Fruit fly (Drosophila melanogaster) whole organism, pupa: Measurements from ENCODE around the gene koko.
A peak's percentile ranks its signal among the peaks of the same experiment; 100 is the strongest.

Experiments used
- CG10348 ChIP-seq: fragments of 200-800 bp; sonication (Bioruptor generic); IDR thresholded peaks from 2 replicates; pipeline ENCODE4 v1.3.6; 2022; ENCODE audit warnings: missing biosample characterization, missing genetic modification characterization
- CG12605 ChIP-seq: fragments of 200-800 bp; sonication (Bioruptor generic); IDR thresholded peaks from 2 replicates; pipeline ENCODE4 v1.3.6; 2022; ENCODE audit warnings: missing biosample characterization, missing genetic modification characterization
- CG13204 ChIP-seq: fragments of 200-800 bp; sonication (Bioruptor generic); optimal IDR thresholded peaks from 2 replicates; lab custom pipeline; 2018; ENCODE audit warnings: missing biosample characterization, mild to moderate bottlenecking, missing genetic modification characterization, moderate library complexity
- CG14655 ChIP-seq: fragments of 200-800 bp; sonication (Bioruptor generic); optimal IDR thresholded peaks from 3 replicates; lab custom pipeline; 2017; ENCODE audit warnings: mild to moderate bottlenecking, missing biosample characterization, missing genetic modification reagents, missing genetic modification characterization
- CG15710 ChIP-seq: fragments of 200-800 bp; sonication (Bioruptor generic); optimal IDR thresholded peaks from 2 replicates; lab custom pipeline; 2018; ENCODE audit warnings: missing biosample characterization, mild to moderate bottlenecking, missing genetic modification characterization, moderate library complexity
- CG17806 ChIP-seq: fragments of 200-800 bp; sonication (Bioruptor generic); optimal IDR thresholded peaks from 2 replicates; lab custom pipeline; 2018; ENCODE audit warnings: missing biosample characterization, mild to moderate bottlenecking, missing genetic modification characterization, moderate library complexity
- CG32121 ChIP-seq: fragments of 200-800 bp; sonication (Bioruptor generic); IDR thresholded peaks from 2 replicates; pipeline ENCODE4 v1.3.6; 2022; ENCODE audit warnings: missing biosample characterization, missing genetic modification characterization
- CG34367 ChIP-seq: fragments of 200-800 bp; sonication (Bioruptor generic); optimal IDR thresholded peaks from 2 replicates; lab custom pipeline; 2018; ENCODE audit warnings: missing biosample characterization, mild to moderate bottlenecking, missing genetic modification characterization
- CG4496 ChIP-seq: fragments of 200-800 bp; sonication (Bioruptor generic); IDR thresholded peaks from 3 replicates; pipeline ENCODE4 v1.3.6; 2022; ENCODE audit warnings: missing biosample characterization, missing genetic modification characterization
- CG8159 ChIP-seq: fragments of 200-800 bp; sonication (Bioruptor generic); optimal IDR thresholded peaks from 3 replicates; lab custom pipeline; 2018; ENCODE audit warnings: missing biosample characterization, mild to moderate bottlenecking, missing genetic modification characterization, moderate library complexity
- CG8301 ChIP-seq: fragments of 200-800 bp; sonication (Bioruptor generic); optimal IDR thresholded peaks from 2 replicates; lab custom pipeline; 2018; ENCODE audit warnings: missing biosample characterization, mild to moderate bottlenecking, missing genetic modification characterization
- CG9948 ChIP-seq: fragments of 200-800 bp; sonication (Bioruptor generic); optimal IDR thresholded peaks from 2 replicates; lab custom pipeline; 2018; ENCODE audit warnings: missing biosample characterization, mild to moderate bottlenecking, missing genetic modification characterization, moderate library complexity
- D1 ChIP-seq: fragments of 200-800 bp; sonication (Bioruptor generic); optimal IDR thresholded peaks from 2 replicates; lab custom pipeline; 2018; ENCODE audit warnings: missing biosample characterization, mild to moderate bottlenecking, missing genetic modification characterization, moderate library complexity
- EcR ChIP-seq: fragments of 200-800 bp; sonication (Bioruptor generic); optimal IDR thresholded peaks from 3 replicates; lab custom pipeline; 2019; ENCODE audit warnings: missing biosample characterization, missing genetic modification characterization, mild to moderate bottlenecking, moderate library complexity, missing genetic modification reagents
- Ets98B ChIP-seq: fragments of 200-800 bp; sonication (Bioruptor generic); IDR thresholded peaks from 2 replicates; pipeline ENCODE4 v1.3.6; 2022; ENCODE audit warnings: missing biosample characterization, missing genetic modification characterization
- Pif1A ChIP-seq: fragments of 200-800 bp; sonication (Bioruptor generic); optimal IDR thresholded peaks from 3 replicates; lab custom pipeline; 2016; ENCODE audit warnings: missing biosample characterization, missing genetic modification characterization
- Pif1B ChIP-seq: fragments of 200-800 bp; sonication (Bioruptor generic); optimal IDR thresholded peaks from 3 replicates; lab custom pipeline; 2016; ENCODE audit warnings: missing biosample characterization, missing genetic modification characterization
- Snoo ChIP-seq: fragments of 200-800 bp; sonication (Bioruptor generic); optimal IDR thresholded peaks from 3 replicates; lab custom pipeline; 2017; ENCODE audit warnings: missing biosample characterization, mild to moderate bottlenecking, missing genetic modification characterization, inconsistent platforms
- fd96Ca ChIP-seq: fragments of 200-800 bp; sonication (Bioruptor generic); IDR thresholded peaks from 3 replicates; pipeline ENCODE4 v1.3.6; 2022; ENCODE audit warnings: missing biosample characterization, missing genetic modification characterization
- gl ChIP-seq: fragments of 200-800 bp; sonication (Bioruptor generic); optimal IDR thresholded peaks from 2 replicates; lab custom pipeline; 2018; ENCODE audit warnings: missing biosample characterization, mild to moderate bottlenecking, missing genetic modification characterization
- rn ChIP-seq: fragments of 200-800 bp; sonication (Bioruptor generic); IDR thresholded peaks from 2 replicates; pipeline ENCODE4 v1.3.6; 2022; ENCODE audit warnings: missing biosample characterization, missing genetic modification characterization

Gene koko

dm6 chr3R:18443232-18443631, 40.4 kb downstream of the koko start:
- 0 out of 3 replicates have a peak, but pooled peaks have one; percentile 3 for TF ChIP-seq fd96Ca
- TF ChIP-seq CG10348 (GFP tag; lab: Robert Waterston, UW), result no peak

dm6 chr3R:18445148-18445843, 42.5 kb downstream of the koko start:
- TF ChIP-seq fd96Ca (no peak), D1 (tag; lab: Kevin White, UChicago) (no peak), EcR (GFP tag; lab: Kevin White, UChicago) (no peak), CG15710 (tag; lab: Kevin White, UChicago) (no peak), gl (tag; lab: Kevin White, UChicago) (no peak), rn (GFP tag; lab: Robert Waterston, UW) (no peak), Ets98B (no peak), Pif1A (GFP tag; lab: Kevin White, UChicago) (no peak), CG14655 (GFP tag; lab: Kevin White, UChicago) (no peak), CG12605 (no peak), CG17806 (tag; lab: Kevin White, UChicago) (no peak), CG13204 (GFP tag; lab: Kevin White, UChicago) (no peak), CG10348 (GFP tag; lab: Robert Waterston, UW) (no peak), Pif1B (GFP tag; lab: Kevin White, UChicago) (no peak), Snoo (tag; lab: Kevin White, UChicago) (no peak), CG32121 (no peak), CG4496 (GFP tag; lab: Robert Waterston, UW) (no peak), CG34367 (no peak), CG9948 (tag; lab: Kevin White, UChicago) (no peak)

DNA sequence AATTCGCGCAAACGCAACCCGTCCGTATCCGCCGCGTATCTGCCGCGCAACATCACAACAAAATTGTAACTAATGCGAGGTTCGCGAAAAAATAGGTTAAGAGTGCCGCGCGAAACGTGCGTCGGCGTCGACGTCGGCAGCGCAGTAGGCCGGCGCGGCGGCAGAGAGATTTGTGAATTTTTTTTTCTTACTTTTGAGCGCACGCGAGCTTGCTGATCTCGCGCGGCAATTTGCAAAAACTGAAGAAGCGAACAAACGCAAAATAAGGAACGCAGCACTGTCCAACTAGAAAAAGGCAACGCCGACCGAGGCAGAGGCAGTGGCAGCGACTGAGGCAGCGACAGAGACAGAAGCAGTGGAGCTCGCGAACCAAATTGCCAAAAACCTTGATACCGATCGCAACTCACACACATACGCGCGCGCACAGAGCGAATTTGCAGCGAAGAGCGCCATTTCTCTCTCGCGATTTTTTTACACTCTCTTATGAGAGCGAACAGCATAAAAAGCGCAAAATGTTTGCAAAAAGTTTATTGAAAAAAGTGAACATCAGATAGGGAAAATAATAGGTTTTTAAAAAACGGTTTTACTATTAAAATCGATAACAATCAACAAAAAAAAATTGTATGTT, 44.4 kb downstream of the koko start:
- no peak for TF ChIP-seq CG15710 (tag; lab: Kevin White, UChicago)
- TF ChIP-seq gl (tag; lab: Kevin White, UChicago), result no peak
- TF ChIP-seq CG32121, result peak; percentile 60; the same call in 1 of the 2 replicates
- 0 out of 3 replicates have a peak, but pooled peaks have one; percentile 30 for TF ChIP-seq CG4496 (GFP tag; lab: Robert Waterston, UW)
- no peak for TF ChIP-seq Pif1A (GFP tag; lab: Kevin White, UChicago)
- no peak for TF ChIP-seq rn (GFP tag; lab: Robert Waterston, UW)
- TF ChIP-seq Snoo (tag; lab: Kevin White, UChicago), result no peak
- 0 out of 3 replicates have a peak, but pooled peaks have one; percentile 19 for TF ChIP-seq fd96Ca
- TF ChIP-seq EcR (GFP tag; lab: Kevin White, UChicago), result no peak
- no peak for TF ChIP-seq CG9948 (tag; lab: Kevin White, UChicago)
- no peak for TF ChIP-seq CG14655 (GFP tag; lab: Kevin White, UChicago)
- TF ChIP-seq Pif1B (GFP tag; lab: Kevin White, UChicago), result no peak
- TF ChIP-seq D1 (tag; lab: Kevin White, UChicago), result no peak
- no peak for TF ChIP-seq CG8159 (tag; lab: Kevin White, UChicago)
- no peak for TF ChIP-seq CG12605
- no peak for TF ChIP-seq CG17806 (tag; lab: Kevin White, UChicago)
- TF ChIP-seq Ets98B, result no peak; the same call in 1 of the 2 replicates
- no peak for TF ChIP-seq CG34367
- no peak for TF ChIP-seq CG10348 (GFP tag; lab: Robert Waterston, UW)

- no peak for TF ChIP-seq CG15710 (tag; lab: Kevin White, UChicago)
- TF ChIP-seq CG9948 (tag; lab: Kevin White, UChicago), result no peak
- TF ChIP-seq Pif1B (GFP tag; lab: Kevin White, UChicago), result no peak
- TF ChIP-seq CG8301 (tag; lab: Kevin White, UChicago), result peak; percentile 51
- TF ChIP-seq Snoo (tag; lab: Kevin White, UChicago), result peak; percentile 81
- TF ChIP-seq rn (GFP tag; lab: Robert Waterston, UW), result 0 out of 2 replicates have a peak, but pooled peaks have one; percentile 11
- peak; percentile 38 for TF ChIP-seq CG32121
- TF ChIP-seq CG13204 (GFP tag; lab: Kevin White, UChicago), result no peak
- TF ChIP-seq CG14655 (GFP tag; lab: Kevin White, UChicago), result peak; percentile 51
- peak; percentile 56; the same call in 1 of the 3 replicates for TF ChIP-seq fd96Ca
- peak; percentile 29 for TF ChIP-seq Pif1A (GFP tag; lab: Kevin White, UChicago)
- peak; percentile 68 for TF ChIP-seq CG4496 (GFP tag; lab: Robert Waterston, UW)
- TF ChIP-seq CG17806 (tag; lab: Kevin White, UChicago), result no peak
- TF ChIP-seq CG10348 (GFP tag; lab: Robert Waterston, UW), result peak; percentile 70; the same call in 1 of the 2 replicates
- peak; percentile 12 for TF ChIP-seq Ets98B
Observed at dm6 chr3R:18448059-18448979, 45.5 kb downstream of the koko start.

DNA sequence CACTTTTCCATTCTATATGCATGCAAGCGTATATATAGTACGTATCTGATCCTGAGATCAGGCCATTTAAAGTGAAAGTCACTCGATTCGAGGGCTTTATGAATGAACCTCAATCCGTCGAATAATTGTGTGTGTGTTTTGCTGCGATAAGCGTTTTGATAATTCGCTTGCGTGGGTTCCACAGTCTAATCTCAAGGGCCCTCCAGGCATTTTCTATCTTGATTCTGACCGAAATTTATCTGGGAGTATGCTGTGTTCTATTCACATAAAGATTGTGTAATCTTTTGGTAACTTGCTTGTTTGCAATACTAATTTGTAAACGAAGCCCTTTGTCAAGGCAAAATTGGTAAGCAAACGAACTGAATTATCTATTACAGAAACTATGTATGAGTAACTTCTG, 46.4 kb downstream of the koko start:
- TF ChIP-seq CG10348 (GFP tag; lab: Robert Waterston, UW) (no peak), CG8159 (tag; lab: Kevin White, UChicago) (no peak), Ets98B (no peak), CG17806 (tag; lab: Kevin White, UChicago) (no peak), CG12605 (no peak), CG8301 (tag; lab: Kevin White, UChicago) (no peak), CG32121 (no peak)
